Worm (Caenorhabditis elegans): ENCODE results near the gene spp-22.

DNA sequence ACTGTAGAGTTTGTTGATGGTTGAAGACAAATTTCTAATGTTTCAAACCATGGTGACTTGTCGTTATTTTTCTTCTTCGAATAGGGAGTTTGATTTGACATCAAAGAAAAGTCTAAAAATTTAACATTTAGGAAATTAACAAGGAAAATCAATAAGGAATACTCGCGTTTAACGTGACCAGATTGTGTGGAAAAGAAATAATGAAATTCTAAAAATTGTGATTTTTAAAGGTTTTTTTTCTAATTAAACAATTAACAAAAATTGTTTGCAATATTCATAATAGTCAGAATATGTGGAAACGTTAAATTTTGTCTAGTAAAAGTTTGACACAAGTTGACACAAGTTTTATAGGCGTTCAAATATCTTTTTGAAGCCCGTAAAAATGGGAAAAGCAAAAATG, 23.9 kb upstream of the spp-22 start, which contains the start of gene C55B6.4:
- TF ChIP-seq dao-5 (tag; optimal IDR thresholded peaks at IDR 0.05) (no peak), W03F9.2 (tag; optimal IDR thresholded peaks at IDR 0.05) (no peak)
